Worm (Caenorhabditis elegans) whole organism, late embryonic: Measurements from ENCODE around the gene Y43F8B.18.

Experiments
- ceh-9 ChIP-seq: sonication (generic microtip); optimal IDR thresholded peaks from 2 replicates; lab custom pipeline; 2016; ENCODE audit warnings: mild to moderate bottlenecking, missing genetic modification characterization, inconsistent platforms, missing compliant biosample characterization
- dve-1 ChIP-seq: sonication (generic microtip); optimal IDR thresholded peaks from 2 replicates; lab custom pipeline; 2017; ENCODE audit warnings: antibody characterized with exemption, mild to moderate bottlenecking, missing genetic modification characterization, missing compliant biosample characterization
- elt-2 ChIP-seq: sonication (generic microtip); optimal IDR thresholded peaks from 2 replicates; lab custom pipeline; 2016; ENCODE audit warnings: missing genetic modification reagents, missing genetic modification characterization, missing compliant biosample characterization
- fkh-10 ChIP-seq: fragments of 150-350 bp; optimal IDR thresholded peaks from 2 replicates; lab custom pipeline; 2014; ENCODE audit warnings: missing biosample characterization, missing genetic modification reagents, missing genetic modification characterization
- pqm-1 ChIP-seq: sonication (generic microtip); optimal IDR thresholded peaks from 2 replicates; lab custom pipeline; 2016; ENCODE audit warnings: missing genetic modification characterization, missing compliant biosample characterization
- unc-42 ChIP-seq: sonication (generic microtip); optimal IDR thresholded peaks from 2 replicates; lab custom pipeline; 2016; ENCODE audit warnings: missing genotype, missing genetic modification characterization, missing compliant biosample characterization

The Y43F8B.18 gene

ce11 chrV:19533010-19533409, 47.2 kb downstream of the Y43F8B.18 start, which contains the start of gene Y43F8B.2:
Gene Y43F8B.2, minus strand, starts transcription at chrV:19533110.
- TF ChIP-seq dve-1 (tag; lab: Kevin White, UChicago) (no peak), ceh-9 (tag; lab: Kevin White, UChicago) (no peak), unc-42 (no peak)

- TF ChIP-seq elt-2 (tag; lab: Kevin White, UChicago) (peak; percentile 86), pqm-1 (tag; lab: Kevin White, UChicago) (no peak), fkh-10 (GFP tag; lab: Kevin White, UChicago) (no peak)
Observed at ce11 chrV:19533480-19533879, 47.7 kb downstream of the Y43F8B.18 start.
